Fruit fly (Drosophila melanogaster): ENCODE results near the gene CG14852.

- TF ChIP-seq bowl (GFP tag; IDR thresholded peaks at IDR 0.05) (no peak), cad (GFP tag; optimal IDR thresholded peaks at IDR 0.05) (no peak), CG6765 (GFP tag; optimal IDR thresholded peaks at IDR 0.05) (no peak), h (optimal IDR thresholded peaks at IDR 0.05) (no peak), lola (GFP tag; optimal IDR thresholded peaks at IDR 0.05) (no peak), Hr3 (GFP tag; optimal IDR thresholded peaks at IDR 0.05) (no peak), CG32532 (GFP tag; IDR thresholded peaks at IDR 0.05) (no peak), Mrtf (GFP tag; IDR thresholded peaks at IDR 0.05) (no peak)
These were observed 10.7 kb downstream of the CG14852 start, which contains the start of gene CG44094 for dm6 chr3R:14576511-14576691.

All from whole organism, embryonic.